Worm (Caenorhabditis elegans): ENCODE data around the gene memo-1.

The memo-1 gene

DNA sequence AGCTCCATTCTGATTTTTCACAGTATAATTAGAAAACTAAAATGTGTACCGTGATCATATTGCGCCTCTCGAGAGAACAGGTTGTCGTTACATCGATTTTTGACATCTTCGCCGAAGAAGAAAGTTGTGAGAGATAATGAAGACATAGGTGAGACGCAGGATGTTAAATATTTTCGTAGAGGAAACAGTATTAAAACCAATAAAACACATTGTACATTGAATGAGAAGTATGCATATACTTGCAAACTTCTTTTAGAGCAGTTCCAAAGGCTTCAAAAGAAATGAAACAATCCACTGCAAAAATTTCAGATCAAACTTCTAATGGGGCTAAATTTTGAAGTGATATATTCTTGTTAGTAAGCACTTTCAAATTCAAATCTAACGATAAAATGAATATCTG lies 23.7 kb upstream of the memo-1 start, which contains the start of gene nipi-4:
nipi-4 (minus strand) TSS at position 101 of the 400 bp plus-strand sequence.
- TF ChIP-seq mdl-1 (tag; optimal IDR thresholded peaks at IDR 0.05) (no peak), ztf-1 (GFP tag; conservative IDR thresholded peaks at IDR 0.05) (no peak), egl-27 (tag; optimal IDR thresholded peaks at IDR 0.05) (no peak)

DNA sequence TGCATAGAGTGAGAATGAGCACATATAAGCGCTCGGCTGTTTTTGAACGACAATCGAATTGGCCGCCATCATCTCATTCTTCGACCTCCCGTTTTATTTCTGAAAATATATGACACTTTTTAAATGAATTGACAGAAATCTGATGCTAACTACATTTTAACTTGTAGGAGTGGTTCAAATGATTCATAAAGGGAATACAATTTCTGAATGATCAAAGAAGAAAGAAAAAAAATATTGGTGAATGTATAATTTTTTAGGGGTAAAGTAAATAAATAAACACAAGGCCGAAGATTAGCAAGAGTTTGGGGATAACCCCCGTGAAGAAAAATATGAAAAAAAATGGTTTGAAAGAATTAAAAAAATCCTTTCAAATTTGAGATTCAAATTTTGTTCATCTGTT lies 17.7 kb upstream of the memo-1 start, which contains the start of gene C37C3.11:
C37C3.11 (minus strand) TSS at position 101 of the 400 bp plus-strand sequence.
- TF ChIP-seq nhr-12 (tag; optimal IDR thresholded peaks at IDR 0.05) = no peak

DNA sequence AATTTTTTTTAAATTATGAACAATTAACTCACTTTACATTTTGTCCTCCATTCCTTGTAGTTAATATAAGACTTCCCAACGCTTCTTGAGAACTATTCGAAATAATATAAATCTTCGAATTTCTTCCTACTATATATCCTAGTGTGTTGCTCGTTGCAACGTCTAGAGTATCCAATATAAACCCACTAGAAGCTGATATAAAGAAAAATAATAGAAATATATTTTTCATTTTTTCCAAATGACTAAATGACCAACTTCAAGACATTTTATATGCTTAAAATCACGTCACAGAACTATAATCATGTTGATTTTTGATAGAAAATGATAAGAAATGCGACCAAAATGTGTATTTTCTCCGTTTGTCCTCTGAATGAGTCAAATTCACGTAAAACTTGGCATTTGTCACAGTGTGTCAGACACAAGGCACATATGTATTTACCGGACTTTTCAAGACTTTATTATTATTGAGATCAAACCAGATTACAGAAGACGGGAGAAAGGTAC lies 16.1 kb upstream of the memo-1 start, which contains the start of gene C37C3.10:
C37C3.10 (minus strand) TSS at position 51 of the 504 bp plus-strand sequence.
- TF ChIP-seq fos-1 (tag; optimal IDR thresholded peaks at IDR 0.05) (peak; percentile 61), F13H6.1 (tag; optimal IDR thresholded peaks at IDR 0.05) (no peak)

DNA sequence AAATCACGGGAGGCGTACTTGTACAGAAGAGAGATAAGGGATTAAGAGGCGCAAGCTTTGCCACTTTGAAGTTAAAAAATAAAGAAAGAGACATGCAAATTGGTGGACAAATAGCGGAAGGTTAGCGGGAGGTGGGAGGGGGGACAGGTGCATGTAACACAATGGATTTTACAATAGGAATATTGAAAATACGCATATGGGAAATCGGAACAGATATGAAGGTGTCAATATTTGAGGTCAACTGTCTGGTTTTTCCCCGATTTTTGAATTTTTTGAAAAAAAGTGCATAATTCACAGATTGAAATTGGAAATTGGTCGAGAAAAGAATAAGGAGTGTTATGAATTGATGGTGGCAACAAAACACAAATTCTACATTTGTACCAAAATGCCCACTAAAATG lies 14.8 kb upstream of the memo-1 start, which contains the start of gene C37C3.17:
C37C3.17 (minus strand) TSS at position 101 of the 400 bp plus-strand sequence.
- TF ChIP-seq nhr-11 (tag; optimal IDR thresholded peaks at IDR 0.05) = no peak
- no peak for TF ChIP-seq lin-11 (tag; optimal IDR thresholded peaks at IDR 0.05)
- no peak for TF ChIP-seq ceh-82 (tag; optimal IDR thresholded peaks at IDR 0.05)
- TF ChIP-seq elt-1 (tag; optimal IDR thresholded peaks at IDR 0.05) = no peak
- no peak for TF ChIP-seq nhr-25 (tag; optimal IDR thresholded peaks at IDR 0.05)
- TF ChIP-seq crh-2 (tag; optimal IDR thresholded peaks at IDR 0.05) = no peak
- no peak for TF ChIP-seq sma-9 (GFP tag; optimal IDR thresholded peaks at IDR 0.05)
- no peak for TF ChIP-seq sma-9 (tag; optimal IDR thresholded peaks at IDR 0.05)
- TF ChIP-seq nhr-21 (tag; optimal IDR thresholded peaks at IDR 0.05) = no peak
- TF ChIP-seq elt-3 (tag; optimal IDR thresholded peaks at IDR 0.05) = no peak

DNA sequence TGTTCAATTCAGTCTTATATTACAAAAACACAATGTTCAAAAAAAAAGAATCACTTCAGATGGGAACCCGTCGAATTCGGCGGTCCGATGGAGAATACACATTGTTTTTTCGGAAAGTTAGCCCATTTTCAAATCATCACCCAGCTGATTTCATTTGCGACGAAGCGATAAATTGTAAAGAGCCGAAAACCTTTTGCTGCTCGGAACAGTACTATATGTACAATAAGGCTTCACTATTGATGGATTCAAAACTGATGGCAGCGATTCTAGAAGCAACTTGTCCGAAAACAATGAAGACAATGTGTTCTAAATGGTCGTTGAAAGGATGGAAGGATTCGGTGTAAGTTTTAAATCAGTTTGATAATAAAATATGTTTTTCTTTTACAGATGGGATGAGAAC lies 11.0 kb upstream of the memo-1 start, which contains the start of gene C37C3.1:
C37C3.1 (plus strand) TSS at position 33 of the 400 bp plus-strand sequence.
- TF ChIP-seq unc-55 (GFP tag; optimal IDR thresholded peaks at IDR 0.05) (no peak), gmeb-1 (tag; optimal IDR thresholded peaks at IDR 0.05) (no peak), fos-1 (tag; optimal IDR thresholded peaks at IDR 0.05) (no peak), R02D3.7 (tag; optimal IDR thresholded peaks at IDR 0.05) (no peak), sma-9 (GFP tag; optimal IDR thresholded peaks at IDR 0.05) (peak; percentile 5), sma-9 (tag; optimal IDR thresholded peaks at IDR 0.05) (no peak), snpc-4 (tag; optimal IDR thresholded peaks at IDR 0.05) (no peak), ceh-82 (tag; optimal IDR thresholded peaks at IDR 0.05) (no peak), lin-13 (GFP tag; optimal IDR thresholded peaks at IDR 0.05) (no peak), nhr-25 (tag; optimal IDR thresholded peaks at IDR 0.05) (peak; percentile 3), zag-1 (tag; optimal IDR thresholded peaks at IDR 0.05) (no peak), elt-3 (tag; optimal IDR thresholded peaks at IDR 0.05) (no peak), lin-39 (tag; optimal IDR thresholded peaks at IDR 0.05) (no peak), ztf-11 (tag; optimal IDR thresholded peaks at IDR 0.05) (no peak), ZK546.5 (tag; optimal IDR thresholded peaks at IDR 0.05) (no peak), mbf-1 (tag; optimal IDR thresholded peaks at IDR 0.05) (no peak), nhr-21 (tag; optimal IDR thresholded peaks at IDR 0.05) (peak; percentile 40), peb-1 (tag; optimal IDR thresholded peaks at IDR 0.05) (no peak), dmd-4 (tag; optimal IDR thresholded peaks at IDR 0.05) (no peak), nhr-12 (tag; optimal IDR thresholded peaks at IDR 0.05) (no peak), C34F6.9 (tag; optimal IDR thresholded peaks at IDR 0.05) (no peak), sem-4 (tag; optimal IDR thresholded peaks at IDR 0.05) (no peak), Y55F3AM.14 (GFP tag; optimal IDR thresholded peaks at IDR 0.05) (no peak), nhr-129 (tag; optimal IDR thresholded peaks at IDR 0.05) (no peak), aly-2 (tag; optimal IDR thresholded peaks at IDR 0.05) (no peak), nhr-11 (tag; optimal IDR thresholded peaks at IDR 0.05) (no peak), elt-1 (tag; optimal IDR thresholded peaks at IDR 0.05) (no peak), nhr-10 (tag; optimal IDR thresholded peaks at IDR 0.05) (no peak), ztf-1 (GFP tag; conservative IDR thresholded peaks at IDR 0.05) (no peak), lin-11 (tag; optimal IDR thresholded peaks at IDR 0.05) (no peak), ztf-4 (tag; optimal IDR thresholded peaks at IDR 0.05) (no peak), nhr-6 (tag; optimal IDR thresholded peaks at IDR 0.05) (no peak), blmp-1 (tag; optimal IDR thresholded peaks at IDR 0.05; ENCODE audit: insufficient read depth) (no peak), ama-1 (optimal IDR thresholded peaks at IDR 0.05) (peak; percentile 8), mab-5 (tag; optimal IDR thresholded peaks at IDR 0.05) (no peak), ceh-16 (tag; optimal IDR thresholded peaks at IDR 0.05) (no peak), egl-27 (tag; optimal IDR thresholded peaks at IDR 0.05) (no peak), nhr-77 (tag; optimal IDR thresholded peaks at IDR 0.05) (no peak), crh-2 (tag; optimal IDR thresholded peaks at IDR 0.05) (peak; percentile 23), alr-1 (tag; optimal IDR thresholded peaks at IDR 0.05) (no peak), unc-62 (GFP tag; optimal IDR thresholded peaks at IDR 0.05) (no peak), F13H6.1 (tag; optimal IDR thresholded peaks at IDR 0.05) (no peak), nhr-237 (tag; optimal IDR thresholded peaks at IDR 0.05) (no peak), sma-3 (GFP tag; optimal IDR thresholded peaks at IDR 0.05) (peak; percentile 37)

Measured in whole organism, L2 larva.